Fruit fly (Drosophila melanogaster): ENCODE results near the gene CG7215.
A peak's percentile ranks its signal among the peaks of the same experiment; 100 is the strongest.

Gene CG7215

DNA sequence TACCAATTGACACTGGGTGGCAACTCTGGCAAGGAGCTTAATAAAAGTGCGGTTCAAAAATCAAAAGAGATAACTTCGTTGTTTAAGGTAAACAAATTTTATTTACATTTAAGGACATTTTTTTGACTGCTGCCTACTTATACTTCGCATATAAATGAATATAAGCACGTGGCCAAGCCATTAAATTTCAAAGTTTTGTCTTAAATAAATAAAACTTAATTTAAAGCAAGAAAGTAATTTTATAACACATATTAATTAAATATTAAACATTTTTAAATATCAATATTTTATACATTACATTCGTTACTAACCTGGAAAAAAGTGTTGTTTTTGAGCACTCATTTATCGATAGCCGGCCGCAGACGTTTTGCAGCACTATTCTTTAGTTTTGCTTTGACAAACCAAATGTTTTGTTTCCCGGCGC is 21.6 kb upstream of the CG7215 start, which contains the start of the genes CG12321 and MED17 (continued):
- TF ChIP-seq Fer3 (tag; optimal IDR thresholded peaks at IDR 0.05) (peak; percentile 85), al (GFP tag; IDR thresholded peaks at IDR 0.05) (peak; percentile 90), psq (GFP tag; optimal IDR thresholded peaks at IDR 0.05) (peak; percentile 79), Mad (GFP tag; optimal IDR thresholded peaks at IDR 0.05) (peak; percentile 57), CG13624 (GFP tag; optimal IDR thresholded peaks at IDR 0.05) (peak; percentile 60), CG7745 (tag; optimal IDR thresholded peaks at IDR 0.05) (no peak), CG12219 (GFP tag; optimal IDR thresholded peaks at IDR 0.05) (peak; percentile 8), Nf-YA (GFP tag; IDR thresholded peaks at IDR 0.05) (peak; percentile 80), vnd (GFP tag; IDR thresholded peaks at IDR 0.05; ENCODE audit: partially characterized antibody) (no peak), kay (GFP tag; optimal IDR thresholded peaks at IDR 0.05) (peak; percentile 59), amos (GFP tag; IDR thresholded peaks at IDR 0.05; ENCODE audit: partially characterized antibody) (no peak), CG12769 (tag; optimal IDR thresholded peaks at IDR 0.05) (no peak), CG17361 (GFP tag; IDR thresholded peaks at IDR 0.05) (peak; percentile 96), Ada2b (GFP tag; IDR thresholded peaks at IDR 0.05) (peak; percentile 72), CG14441 (GFP tag; IDR thresholded peaks at IDR 0.05) (peak; percentile 82; the same call in 1 of the 2 replicates), HmgD (GFP tag; optimal IDR thresholded peaks at IDR 0.05) (no peak), bbx (GFP tag; IDR thresholded peaks at IDR 0.05; ENCODE audit: partially characterized antibody) (no peak), CG2889 (GFP tag; IDR thresholded peaks at IDR 0.05) (peak; percentile 77), maf-S (GFP tag; optimal IDR thresholded peaks at IDR 0.05) (no peak), yki (optimal IDR thresholded peaks at IDR 0.05) (no peak), trem (tag; optimal IDR thresholded peaks at IDR 0.05) (peak; percentile 90), CG5953 (GFP tag; IDR thresholded peaks at IDR 0.05) (0 out of 2 replicates have a peak, but pooled peaks have one; percentile 46), CG32772 (GFP tag; IDR thresholded peaks at IDR 0.05) (peak; percentile 88), CG11085 (GFP tag; IDR thresholded peaks at IDR 0.05) (peak; percentile 92), CG11456 (GFP tag; IDR thresholded peaks at IDR 0.05) (peak; percentile 92), Tbp (GFP tag; optimal IDR thresholded peaks at IDR 0.05) (no peak), CG18764 (GFP tag; optimal IDR thresholded peaks at IDR 0.05) (peak; percentile 84), cato (GFP tag; optimal IDR thresholded peaks at IDR 0.05; ENCODE audit: borderline replicate concordance) (peak; percentile 79), CG32532 (GFP tag; IDR thresholded peaks at IDR 0.05) (peak; percentile 91), lmd (GFP tag; IDR thresholded peaks at IDR 0.05) (peak; percentile 88), CG7839 (tag; optimal IDR thresholded peaks at IDR 0.05) (peak; percentile 86), CG14965 (GFP tag; optimal IDR thresholded peaks at IDR 0.05; ENCODE audit: borderline replicate concordance) (no peak), kni (GFP tag; optimal IDR thresholded peaks at IDR 0.05) (no peak), CG31365 (tag; optimal IDR thresholded peaks at IDR 0.05) (no peak), dmrt99B (tag; optimal IDR thresholded peaks at IDR 0.05) (peak; percentile 77), inv (GFP tag; IDR thresholded peaks at IDR 0.05; ENCODE audit: partially characterized antibody) (no peak), chif (GFP tag; optimal IDR thresholded peaks at IDR 0.05) (peak in 1 of 2 experiments; percentile 49), CG14710 (tag; optimal IDR thresholded peaks at IDR 0.05) (peak; percentile 92), CG15269 (tag; optimal IDR thresholded peaks at IDR 0.05) (peak; percentile 89), cas (GFP tag; IDR thresholded peaks at IDR 0.05) (peak; percentile 83), mld (GFP tag; IDR thresholded peaks at IDR 0.05; ENCODE audit: partially characterized antibody) (no peak), CG9876 (GFP tag; optimal IDR thresholded peaks at IDR 0.05) (no peak), jigr1 (GFP tag; IDR thresholded peaks at IDR 0.05) (peak; percentile 56; the same call in 1 of the 3 replicates), pnt (GFP tag; optimal IDR thresholded peaks at IDR 0.05) (peak; percentile 53), CG7786 (GFP tag; optimal IDR thresholded peaks at IDR 0.05) (peak; percentile 56), tll (GFP tag; optimal IDR thresholded peaks at IDR 0.05) (no peak), CG6254 (GFP tag; optimal IDR thresholded peaks at IDR 0.05) (peak; percentile 70), Myb (GFP tag; optimal IDR thresholded peaks at IDR 0.05) (peak; percentile 38), mam (GFP tag; optimal IDR thresholded peaks at IDR 0.05) (peak; percentile 70), sr (GFP tag; IDR thresholded peaks at IDR 0.05) (no peak), bsh (GFP tag; optimal IDR thresholded peaks at IDR 0.05) (peak in 1 of 2 experiments; percentile 85)
